Worm (Caenorhabditis elegans) whole organism, L2 larva: ENCODE results near the gene larp-1.

Experiments used
- C34F6.9 ChIP-seq: fragments of 150-350 bp; optimal IDR thresholded peaks from 2 replicates; lab custom pipeline; 2014; ENCODE audit warnings: missing biosample characterization, missing genetic modification characterization
- F13H6.1 ChIP-seq: sonication (generic microtip); optimal IDR thresholded peaks from 2 replicates; lab custom pipeline; 2016; ENCODE audit warnings: missing genetic modification characterization, missing compliant biosample characterization
- R02D3.7 ChIP-seq: fragments of 150-350 bp; optimal IDR thresholded peaks from 2 replicates; lab custom pipeline; 2014; ENCODE audit warnings: missing biosample characterization, missing genetic modification characterization
- Y55F3AM.14 ChIP-seq: fragments of 200-800 bp; sonication (Bioruptor generic); optimal IDR thresholded peaks from 2 replicates; lab custom pipeline; 2018; ENCODE audit warnings: mild to moderate bottlenecking, missing genetic modification characterization, missing compliant biosample characterization
- ZK546.5 ChIP-seq: sonication (generic microtip); optimal IDR thresholded peaks from 2 replicates; lab custom pipeline; 2017; ENCODE audit warnings: missing biosample characterization, missing genetic modification characterization
- aly-2 ChIP-seq: fragments of 150-350 bp; optimal IDR thresholded peaks from 2 replicates; lab custom pipeline; 2014; ENCODE audit warnings: missing biosample characterization, missing genetic modification characterization
- ama-1 ChIP-seq: fragments of 150-350 bp; optimal IDR thresholded peaks from 2 replicates; lab custom pipeline; 2018; ENCODE audit warnings: inconsistent platforms
- blmp-1 ChIP-seq: sonication (generic microtip); optimal IDR thresholded peaks from 2 replicates; lab custom pipeline; 2017; ENCODE audit warnings: missing genetic modification characterization, mild to moderate bottlenecking, missing compliant biosample characterization, antibody characterized with exemption, moderate library complexity; ENCODE audit not compliant: insufficient read depth
- crh-2 ChIP-seq: sonication (generic microtip); optimal IDR thresholded peaks from 2 replicates; lab custom pipeline; 2017; ENCODE audit warnings: missing biosample characterization, missing genetic modification characterization
- elt-1 ChIP-seq: fragments of 150-350 bp; optimal IDR thresholded peaks from 2 replicates; lab custom pipeline; 2014; ENCODE audit warnings: missing biosample characterization, missing genetic modification characterization
- elt-3 ChIP-seq: sonication (generic microtip); optimal IDR thresholded peaks from 2 replicates; lab custom pipeline; 2017; ENCODE audit warnings: missing biosample characterization, missing genetic modification characterization
- fos-1 ChIP-seq: fragments of 150-350 bp; optimal IDR thresholded peaks from 2 replicates; lab custom pipeline; 2014; ENCODE audit warnings: missing biosample characterization, missing genetic modification characterization
- gmeb-1 ChIP-seq: fragments of 150-350 bp; optimal IDR thresholded peaks from 2 replicates; lab custom pipeline; 2014; ENCODE audit warnings: missing biosample characterization, missing genetic modification characterization
- lin-11 ChIP-seq: fragments of 150-350 bp; sonication (generic microtip); optimal IDR thresholded peaks from 2 replicates; lab custom pipeline; 2014; ENCODE audit warnings: missing biosample characterization, missing genetic modification characterization, inconsistent platforms, mixed read lengths
- lin-13 ChIP-seq: fragments of 150-350 bp; optimal IDR thresholded peaks from 2 replicates; lab custom pipeline; 2014; ENCODE audit warnings: missing biosample characterization, missing genetic modification reagents, missing genetic modification characterization
- lin-39 ChIP-seq: fragments of 150-350 bp; optimal IDR thresholded peaks from 2 replicates; lab custom pipeline; 2014; ENCODE audit warnings: missing biosample characterization, missing genetic modification reagents, missing genetic modification characterization
- lsy-2 ChIP-seq, 2 experiments: fragments of 150-350 bp in 1 of 2; sonication (generic microtip) in 1 of 2; optimal IDR thresholded peaks; 2 replicates each; lab custom pipeline; 2014 to 2017; ENCODE audit warnings: missing biosample characterization in 2 of 2, missing genetic modification characterization in 2 of 2
- mab-5 ChIP-seq: fragments of 150-350 bp; optimal IDR thresholded peaks from 2 replicates; lab custom pipeline; 2014; ENCODE audit warnings: missing biosample characterization, missing genetic modification characterization
- mbf-1 ChIP-seq: sonication (generic microtip); optimal IDR thresholded peaks from 2 replicates; lab custom pipeline; 2017; ENCODE audit warnings: missing biosample characterization, missing genetic modification characterization
- mdl-1 ChIP-seq, 2 experiments: fragments of 150-350 bp in 1 of 2; sonication (generic microtip) in 1 of 2; optimal IDR thresholded peaks; 2 replicates each; lab custom pipeline; 2017; ENCODE audit warnings: missing biosample characterization in 2 of 2, missing genetic modification characterization in 2 of 2
- nhr-10 ChIP-seq: sonication (generic microtip); optimal IDR thresholded peaks from 2 replicates; lab custom pipeline; 2017; ENCODE audit warnings: missing biosample characterization, missing genetic modification characterization
- nhr-11 ChIP-seq: fragments of 150-350 bp; optimal IDR thresholded peaks from 2 replicates; lab custom pipeline; 2014; ENCODE audit warnings: missing biosample characterization, missing genetic modification characterization
- nhr-12 ChIP-seq: fragments of 150-350 bp; optimal IDR thresholded peaks from 2 replicates; lab custom pipeline; 2014; ENCODE audit warnings: missing biosample characterization, missing genetic modification characterization
- nhr-129 ChIP-seq: fragments of 150-350 bp; optimal IDR thresholded peaks from 2 replicates; lab custom pipeline; 2014; ENCODE audit warnings: missing biosample characterization, missing genetic modification characterization
- nhr-21 ChIP-seq: fragments of 150-350 bp; optimal IDR thresholded peaks from 2 replicates; lab custom pipeline; 2014; ENCODE audit warnings: missing biosample characterization, missing genetic modification characterization
- nhr-237 ChIP-seq: fragments of 150-350 bp; optimal IDR thresholded peaks from 2 replicates; lab custom pipeline; 2014; ENCODE audit warnings: missing biosample characterization, missing genetic modification characterization
- nhr-25 ChIP-seq: fragments of 150-350 bp; sonication (generic microtip); optimal IDR thresholded peaks from 3 replicates; lab custom pipeline; 2014; ENCODE audit warnings: missing biosample characterization, missing genetic modification characterization
- nhr-6 ChIP-seq: fragments of 150-350 bp; optimal IDR thresholded peaks from 2 replicates; lab custom pipeline; 2014; ENCODE audit warnings: missing biosample characterization, missing genetic modification characterization
- nhr-77 ChIP-seq: fragments of 150-350 bp; optimal IDR thresholded peaks from 2 replicates; lab custom pipeline; 2014; ENCODE audit warnings: missing biosample characterization, missing genetic modification characterization
- peb-1 ChIP-seq: fragments of 150-350 bp; optimal IDR thresholded peaks from 2 replicates; lab custom pipeline; 2014; ENCODE audit warnings: missing biosample characterization, missing genetic modification characterization
- sem-4 ChIP-seq: fragments of 150-350 bp; optimal IDR thresholded peaks from 2 replicates; lab custom pipeline; 2014; ENCODE audit warnings: missing biosample characterization, missing genetic modification reagents, missing genetic modification characterization
- skn-1 ChIP-seq: sonication (generic microtip); optimal IDR thresholded peaks from 2 replicates; lab custom pipeline; 2017; ENCODE audit warnings: missing biosample characterization, missing genetic modification characterization
- sma-3 ChIP-seq: sonication (generic microtip); optimal IDR thresholded peaks from 2 replicates; lab custom pipeline; 2016; ENCODE audit warnings: missing genetic modification reagents, missing genetic modification characterization, missing compliant biosample characterization
- sma-9 ChIP-seq, 2 experiments: fragments of 150-350 bp in 1 of 2; sonication (generic microtip) in 1 of 2; optimal IDR thresholded peaks; 2 replicates each; lab custom pipeline; 2014 to 2016; ENCODE audit warnings: missing genetic modification characterization in 2 of 2, mild to moderate bottlenecking in 1 of 2, missing biosample characterization in 1 of 2, missing compliant biosample characterization in 1 of 2, missing genetic modification reagents in 1 of 2, moderate library complexity in 1 of 2
- snpc-4 ChIP-seq: fragments of 150-350 bp; optimal IDR thresholded peaks from 2 replicates; lab custom pipeline; 2014; ENCODE audit warnings: missing biosample characterization, missing genetic modification characterization
- unc-39 ChIP-seq: fragments of 150-350 bp; optimal IDR thresholded peaks from 2 replicates; lab custom pipeline; 2014; ENCODE audit warnings: missing biosample characterization, missing genetic modification characterization
- unc-55 ChIP-seq: fragments of 150-350 bp; sonication (generic microtip); optimal IDR thresholded peaks from 3 replicates; lab custom pipeline; 2014; ENCODE audit warnings: missing biosample characterization, missing genetic modification reagents, missing genetic modification characterization
- unc-62 ChIP-seq: fragments of 150-350 bp; optimal IDR thresholded peaks from 2 replicates; lab custom pipeline; 2014; ENCODE audit warnings: missing biosample characterization, missing genetic modification reagents, missing genetic modification characterization
- ztf-1 ChIP-seq: fragments of 200-800 bp; sonication (Bioruptor generic); conservative IDR thresholded peaks from 2 replicates; pipeline ENCODE4 v1.3.6; 2022; ENCODE audit warnings: missing genetic modification characterization, missing compliant biosample characterization
- ztf-11 ChIP-seq: sonication (generic microtip); optimal IDR thresholded peaks from 2 replicates; lab custom pipeline; 2017; ENCODE audit warnings: missing biosample characterization, missing genetic modification characterization
- ztf-4 ChIP-seq: fragments of 150-350 bp; optimal IDR thresholded peaks from 2 replicates; lab custom pipeline; 2014; ENCODE audit warnings: missing biosample characterization, missing genetic modification characterization

larp-1 gene

ce11 chrIII:5024393-5024964 is 7.0 kb upstream of the larp-1 start, which contains the start of gene pcf-11:
TSS of gene pcf-11 (plus strand) at chrIII:5024914.
- no peak for TF ChIP-seq ztf-11 (tag; lab: Kevin White, UChicago)
- no peak for TF ChIP-seq ZK546.5 (tag; lab: Kevin White, UChicago)
- no peak for TF ChIP-seq elt-3
- peak; percentile 52 for TF ChIP-seq nhr-129 (tag; lab: Kevin White, UChicago)
- TF ChIP-seq ztf-1 (GFP tag; lab: Robert Waterston, UW), result no peak
- TF ChIP-seq lsy-2 (tag; optimal IDR thresholded peaks at IDR 0.05; lab: Kevin White, UChicago), result peak; percentile 43 to 63
- TF ChIP-seq lin-13 (GFP tag; lab: Kevin White, UChicago), result peak; percentile 64
- peak; percentile 50 for TF ChIP-seq gmeb-1 (tag; lab: Kevin White, UChicago)
- no peak for TF ChIP-seq skn-1 (tag; lab: Kevin White, UChicago)
- no peak for TF ChIP-seq nhr-237 (tag; lab: Kevin White, UChicago)
- TF ChIP-seq nhr-12 (tag; lab: Kevin White, UChicago), result no peak
- peak; percentile 68 for TF ChIP-seq sem-4 (tag; lab: Kevin White, UChicago)
- TF ChIP-seq mbf-1 (tag; lab: Kevin White, UChicago), result no peak
- TF ChIP-seq mab-5, result peak; percentile 31
- TF ChIP-seq snpc-4, result no peak
- no peak for TF ChIP-seq ztf-4 (tag; lab: Kevin White, UChicago)
- TF ChIP-seq nhr-77, result no peak
- no peak for TF ChIP-seq unc-62 (GFP tag; lab: Kevin White, UChicago)
- peak; percentile 47 for TF ChIP-seq blmp-1 (tag; lab: Kevin White, UChicago)
- TF ChIP-seq nhr-25 (tag; lab: Kevin White, UChicago), result peak; percentile 44
- peak; percentile 75 for TF ChIP-seq lin-11 (tag; lab: Kevin White, UChicago)
- TF ChIP-seq C34F6.9, result peak; percentile 84
- no peak for TF ChIP-seq nhr-10 (tag; lab: Kevin White, UChicago)
- TF ChIP-seq sma-3, result peak; percentile 42
- TF ChIP-seq fos-1 (tag; lab: Kevin White, UChicago), result peak; percentile 46
- no peak for TF ChIP-seq Y55F3AM.14 (GFP tag; lab: Kevin White, UChicago)
- TF ChIP-seq ama-1 (lab: Kevin White, UChicago), result peak; percentile 83
- TF ChIP-seq nhr-11 (tag; lab: Kevin White, UChicago), result no peak
- TF ChIP-seq peb-1 (tag; lab: Kevin White, UChicago), result no peak
- TF ChIP-seq unc-55 (GFP tag; lab: Kevin White, UChicago), result peak; percentile 77
- no peak for TF ChIP-seq unc-39 (tag; lab: Kevin White, UChicago)
- no peak for TF ChIP-seq R02D3.7 (tag; lab: Kevin White, UChicago)
- TF ChIP-seq crh-2 (tag; lab: Kevin White, UChicago), result peak; percentile 84
- TF ChIP-seq F13H6.1 (tag; lab: Kevin White, UChicago), result peak; percentile 48
- TF ChIP-seq sma-9 (GFP tag; optimal IDR thresholded peaks at IDR 0.05; lab: Kevin White, UChicago), result peak; percentile 20
- TF ChIP-seq sma-9 (tag; optimal IDR thresholded peaks at IDR 0.05; lab: Kevin White, UChicago), result no peak
- TF ChIP-seq mdl-1 (tag; optimal IDR thresholded peaks at IDR 0.05; lab: Kevin White, UChicago), result peak; percentile 66 to 77

ce11 chrIII:5023642-5024041 is 6.2 kb upstream of the larp-1 start:
- TF ChIP-seq skn-1 (tag; lab: Kevin White, UChicago), result no peak
- no peak for TF ChIP-seq ztf-4 (tag; lab: Kevin White, UChicago)
- no peak for TF ChIP-seq mbf-1 (tag; lab: Kevin White, UChicago)
- TF ChIP-seq lin-39, result no peak
- no peak for TF ChIP-seq elt-3
- no peak for TF ChIP-seq lsy-2 (tag; optimal IDR thresholded peaks at IDR 0.05; lab: Kevin White, UChicago)
- no peak for TF ChIP-seq nhr-6
- TF ChIP-seq ztf-11 (tag; lab: Kevin White, UChicago), result no peak
- TF ChIP-seq elt-1, result no peak
- no peak for TF ChIP-seq nhr-77
- TF ChIP-seq ztf-1 (GFP tag; lab: Robert Waterston, UW), result no peak
- TF ChIP-seq ama-1 (lab: Kevin White, UChicago), result no peak
- no peak for TF ChIP-seq mab-5
- TF ChIP-seq aly-2 (tag; lab: Kevin White, UChicago), result no peak
- no peak for TF ChIP-seq ZK546.5 (tag; lab: Kevin White, UChicago)
- no peak for TF ChIP-seq mdl-1 (tag; optimal IDR thresholded peaks at IDR 0.05; lab: Kevin White, UChicago)
- TF ChIP-seq snpc-4, result no peak
- no peak for TF ChIP-seq nhr-21 (tag; lab: Kevin White, UChicago)
